Worm (Caenorhabditis elegans): ENCODE results near the gene F55G11.6.
A peak's percentile ranks its signal among the peaks of the same experiment; 100 is the strongest.

The F55G11.6 gene

DNA sequence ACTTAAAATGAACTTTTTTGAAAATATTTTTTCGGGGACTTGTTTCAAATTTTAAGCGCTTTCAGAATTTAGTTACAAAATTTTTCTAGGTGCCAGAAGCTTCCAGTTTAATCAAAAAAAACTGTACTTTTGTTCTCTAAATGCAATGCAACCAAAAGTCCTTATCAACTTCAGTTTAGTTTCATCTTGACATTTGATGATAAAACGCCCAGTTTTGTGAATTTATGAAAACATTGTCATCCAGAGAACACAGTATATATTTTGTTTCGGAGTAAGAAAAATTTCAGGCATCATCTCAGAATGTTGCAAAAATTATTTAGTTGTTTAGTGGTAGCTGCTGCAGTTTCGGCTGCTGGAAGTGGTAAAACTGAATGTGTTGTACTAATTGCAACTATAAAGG is at the start of gene F55G11.6:
F55G11.6 (plus strand) TSS at position 301 of the 400 bp plus-strand sequence.
- no peak for TF ChIP-seq nhr-237 (tag; optimal IDR thresholded peaks at IDR 0.05)
- TF ChIP-seq ceh-32 (tag; optimal IDR thresholded peaks at IDR 0.05; ENCODE audit: poor library complexity): no peak
- no peak for TF ChIP-seq nhr-111 (GFP tag; optimal IDR thresholded peaks at IDR 0.05)
- TF ChIP-seq ztf-7 (tag; optimal IDR thresholded peaks at IDR 0.05): no peak
- TF ChIP-seq R02D3.7 (tag; optimal IDR thresholded peaks at IDR 0.05): no peak
- no peak for TF ChIP-seq mep-1 (tag; optimal IDR thresholded peaks at IDR 0.05)
- no peak for TF ChIP-seq sdz-12 (GFP tag; optimal IDR thresholded peaks at IDR 0.05)
- no peak for TF ChIP-seq nhr-76 (tag; optimal IDR thresholded peaks at IDR 0.05)
- no peak for TF ChIP-seq unc-62 (GFP tag; optimal IDR thresholded peaks at IDR 0.05 in 1 of 2)
- TF ChIP-seq unc-62 (tag; optimal IDR thresholded peaks at IDR 0.05): no peak
- TF ChIP-seq ZK337.2 (GFP tag; IDR thresholded peaks at IDR 0.05): no peak
- no peak for TF ChIP-seq Y48G9A.11 (GFP tag; IDR thresholded peaks at IDR 0.05)
- TF ChIP-seq rbr-2 (tag; optimal IDR thresholded peaks at IDR 0.05): no peak
- TF ChIP-seq attf-4 (tag; optimal IDR thresholded peaks at IDR 0.05): no peak
- no peak for TF ChIP-seq gei-8 (GFP tag; optimal IDR thresholded peaks at IDR 0.05)
- no peak for TF ChIP-seq unc-39 (tag; optimal IDR thresholded peaks at IDR 0.05)
- no peak for TF ChIP-seq lin-13 (GFP tag; optimal IDR thresholded peaks at IDR 0.05)
- TF ChIP-seq daf-19 (GFP tag; conservative IDR thresholded peaks at IDR 0.05): no peak
- no peak for TF ChIP-seq snpc-4 (tag; optimal IDR thresholded peaks at IDR 0.05)
- no peak for TF ChIP-seq nhr-102 (tag; optimal IDR thresholded peaks at IDR 0.05)

DNA sequence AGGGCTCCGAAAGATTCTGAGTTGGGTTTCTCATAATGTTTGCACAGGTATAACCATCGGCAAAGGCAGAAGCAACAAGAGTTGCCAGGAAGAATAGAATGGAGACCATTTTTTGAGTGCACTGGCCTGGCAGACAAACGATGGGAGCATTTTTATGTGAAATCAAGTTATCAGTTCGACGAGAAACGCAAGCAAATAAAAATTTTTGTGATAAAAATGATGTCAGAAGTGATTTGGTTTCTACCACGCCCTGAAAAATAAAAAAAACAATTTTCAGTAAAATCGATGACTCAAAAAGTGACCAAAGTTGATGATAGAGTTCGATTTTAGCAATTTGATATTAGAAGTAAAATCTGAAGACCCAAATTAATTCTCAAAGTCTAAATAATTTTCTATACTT is 48.0 kb upstream of the F55G11.6 start, which contains the start of gene K08D8.4:
K08D8.4 (minus strand) TSS at position 128 of the 400 bp plus-strand sequence.
- no peak for TF ChIP-seq F49E8.2 (tag; optimal IDR thresholded peaks at IDR 0.05; ENCODE audit: borderline replicate concordance)
- no peak for TF ChIP-seq ZK337.2 (GFP tag; IDR thresholded peaks at IDR 0.05)
- TF ChIP-seq dmd-6 (GFP tag; IDR thresholded peaks at IDR 0.05): peak; percentile 78
- TF ChIP-seq nhr-28 (tag; optimal IDR thresholded peaks at IDR 0.05): peak; percentile 32
- peak; percentile 15 for TF ChIP-seq dve-1 (tag; optimal IDR thresholded peaks at IDR 0.05; ENCODE audit: insufficient read depth)
- TF ChIP-seq aly-2 (tag; optimal IDR thresholded peaks at IDR 0.05): no peak
- no peak for TF ChIP-seq saeg-2 (GFP tag; IDR thresholded peaks at IDR 0.05)
- peak; percentile 22 for TF ChIP-seq hlh-11 (tag; optimal IDR thresholded peaks at IDR 0.05)
- TF ChIP-seq lim-7 (GFP tag; IDR thresholded peaks at IDR 0.05): no peak
- no peak for TF ChIP-seq daf-16 (GFP tag; optimal IDR thresholded peaks at IDR 0.05)
- peak; percentile 16 for TF ChIP-seq daf-16 (tag; optimal IDR thresholded peaks at IDR 0.05)
- no peak for TF ChIP-seq Y105C5A.15 (GFP tag; IDR thresholded peaks at IDR 0.05)
- no peak for TF ChIP-seq egl-43 (GFP tag; IDR thresholded peaks at IDR 0.05)
- TF ChIP-seq pqm-1 (tag; optimal IDR thresholded peaks at IDR 0.05): peak; percentile 70
- no peak for TF ChIP-seq ceh-32 (tag; optimal IDR thresholded peaks at IDR 0.05; ENCODE audit: poor library complexity)
- TF ChIP-seq mxl-3 (GFP tag; optimal IDR thresholded peaks at IDR 0.05): no peak
- no peak for TF ChIP-seq mdt-29 (GFP tag; IDR thresholded peaks at IDR 0.05)
- no peak for TF ChIP-seq nhr-10 (tag; optimal IDR thresholded peaks at IDR 0.05)
- no peak for TF ChIP-seq F10B5.3 (tag; optimal IDR thresholded peaks at IDR 0.05)
- no peak for TF ChIP-seq unc-39 (tag; optimal IDR thresholded peaks at IDR 0.05)
- TF ChIP-seq dmd-9 (GFP tag; IDR thresholded peaks at IDR 0.05): no peak

DNA sequence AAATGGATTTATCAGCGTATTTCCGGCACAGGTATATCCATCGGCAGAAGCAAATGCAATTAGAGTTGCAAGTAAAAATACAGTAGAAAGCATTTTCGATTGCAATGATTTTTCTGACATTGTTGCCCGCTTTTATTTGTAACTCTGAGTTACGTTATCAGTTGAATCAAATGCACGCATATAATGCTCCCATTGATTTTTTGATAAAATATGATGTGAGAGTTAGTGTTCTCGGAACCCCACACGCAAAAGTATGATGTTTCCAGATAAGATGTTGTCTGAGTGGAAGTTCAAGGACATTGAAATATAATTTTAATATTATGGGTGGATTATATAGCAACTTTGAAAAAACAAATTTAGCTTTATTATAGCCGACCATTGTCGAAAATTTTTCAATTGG is 45.8 kb upstream of the F55G11.6 start, which contains the start of gene K08D8.5:
K08D8.5 (minus strand) TSS at position 140 of the 400 bp plus-strand sequence.
- TF ChIP-seq dmd-6 (GFP tag; IDR thresholded peaks at IDR 0.05) (peak; percentile 70), zip-2 (tag; optimal IDR thresholded peaks at IDR 0.05) (no peak), nhr-11 (tag; optimal IDR thresholded peaks at IDR 0.05) (no peak), Y75B8A.6 (GFP tag; IDR thresholded peaks at IDR 0.05) (no peak), nhr-28 (tag; optimal IDR thresholded peaks at IDR 0.05) (peak; percentile 49), dmd-8 (GFP tag; IDR thresholded peaks at IDR 0.05) (no peak), F49E8.2 (tag; optimal IDR thresholded peaks at IDR 0.05; ENCODE audit: borderline replicate concordance) (no peak), mes-2 (tag; optimal IDR thresholded peaks at IDR 0.05; ENCODE audit: poor library complexity, severe bottlenecking) (no peak), pqm-1 (tag; optimal IDR thresholded peaks at IDR 0.05) (peak; percentile 44), daf-16 (GFP tag; optimal IDR thresholded peaks at IDR 0.05) (no peak), daf-16 (tag; optimal IDR thresholded peaks at IDR 0.05) (no peak), hlh-11 (tag; optimal IDR thresholded peaks at IDR 0.05) (peak; percentile 7)

Data from whole organism, L4 larva.